Worm (Caenorhabditis elegans) whole organism, late embryonic: ENCODE measurements around the gene fzo-1.
"Not testable (repeated sequence)": the region's sequence is repeated elsewhere in the genome, so short reads cannot be mapped to it uniquely, and the experiment has no call there.

Experiments
- C08G9.2 ChIP-seq: sonication (generic microtip); optimal IDR thresholded peaks from 2 replicates; lab custom pipeline; 2016; ENCODE audit warnings: mild to moderate bottlenecking, missing genetic modification characterization, moderate library complexity, missing compliant biosample characterization
- C38D4.7 ChIP-seq: fragments of 200-800 bp; sonication (Bioruptor generic); optimal IDR thresholded peaks from 2 replicates; lab custom pipeline; 2018; ENCODE audit warnings: mild to moderate bottlenecking, missing genetic modification characterization, moderate library complexity, missing compliant biosample characterization
- K02D7.2 ChIP-seq: sonication (generic microtip); optimal IDR thresholded peaks from 2 replicates; lab custom pipeline; 2017; ENCODE audit warnings: mild to moderate bottlenecking, missing genetic modification characterization, missing compliant biosample characterization
- K09A11.1 ChIP-seq: sonication (generic microtip); optimal IDR thresholded peaks from 2 replicates; lab custom pipeline; 2017; ENCODE audit warnings: antibody characterized with exemption, mild to moderate bottlenecking, missing genetic modification characterization, missing compliant biosample characterization; ENCODE audit not compliant: insufficient read depth
- Y22D7AL.16 ChIP-seq: sonication (generic microtip); optimal IDR thresholded peaks from 2 replicates; lab custom pipeline; 2016; ENCODE audit warnings: missing genetic modification characterization, missing compliant biosample characterization
- ahr-1 ChIP-seq: sonication (generic microtip); optimal IDR thresholded peaks from 2 replicates; lab custom pipeline; 2016; ENCODE audit warnings: missing genetic modification characterization, missing compliant biosample characterization
- ceh-14 ChIP-seq: sonication (generic microtip); optimal IDR thresholded peaks from 2 replicates; lab custom pipeline; 2016; ENCODE audit warnings: missing genotype, missing genetic modification characterization, missing compliant biosample characterization
- ceh-18 ChIP-seq: sonication (generic microtip); optimal IDR thresholded peaks from 2 replicates; lab custom pipeline; 2016; ENCODE audit warnings: missing genetic modification characterization, missing compliant biosample characterization
- ceh-24 ChIP-seq: sonication (generic microtip); optimal IDR thresholded peaks from 2 replicates; lab custom pipeline; 2016; ENCODE audit warnings: mild to moderate bottlenecking, missing genetic modification characterization, missing compliant biosample characterization
- ceh-34 ChIP-seq: sonication (generic microtip); optimal IDR thresholded peaks from 2 replicates; lab custom pipeline; 2016; ENCODE audit warnings: mild to moderate bottlenecking, missing genetic modification characterization, missing compliant biosample characterization
- ceh-9 ChIP-seq: sonication (generic microtip); optimal IDR thresholded peaks from 2 replicates; lab custom pipeline; 2016; ENCODE audit warnings: mild to moderate bottlenecking, missing genetic modification characterization, inconsistent platforms, missing compliant biosample characterization
- che-1 ChIP-seq: sonication (generic microtip); optimal IDR thresholded peaks from 2 replicates; lab custom pipeline; 2016; ENCODE audit warnings: mild to moderate bottlenecking, missing genetic modification characterization, missing compliant biosample characterization
- dve-1 ChIP-seq: sonication (generic microtip); optimal IDR thresholded peaks from 2 replicates; lab custom pipeline; 2017; ENCODE audit warnings: antibody characterized with exemption, mild to moderate bottlenecking, missing genetic modification characterization, missing compliant biosample characterization
- elt-2 ChIP-seq: sonication (generic microtip); optimal IDR thresholded peaks from 2 replicates; lab custom pipeline; 2016; ENCODE audit warnings: missing genetic modification reagents, missing genetic modification characterization, missing compliant biosample characterization
- elt-4 ChIP-seq: sonication (generic microtip); optimal IDR thresholded peaks from 2 replicates; lab custom pipeline; 2016; ENCODE audit warnings: missing genetic modification characterization, missing compliant biosample characterization
- ets-4 ChIP-seq: sonication (generic microtip); optimal IDR thresholded peaks from 2 replicates; lab custom pipeline; 2016; ENCODE audit warnings: missing genetic modification characterization, missing compliant biosample characterization
- fax-1 ChIP-seq: sonication (generic microtip); optimal IDR thresholded peaks from 2 replicates; lab custom pipeline; 2016; ENCODE audit warnings: missing genotype, missing genetic modification characterization, missing compliant biosample characterization
- fkh-10 ChIP-seq: fragments of 150-350 bp; optimal IDR thresholded peaks from 2 replicates; lab custom pipeline; 2014; ENCODE audit warnings: missing biosample characterization, missing genetic modification reagents, missing genetic modification characterization
- gmeb-2 ChIP-seq: sonication (generic microtip); optimal IDR thresholded peaks from 2 replicates; lab custom pipeline; 2016; ENCODE audit warnings: missing genetic modification characterization, inconsistent platforms, missing compliant biosample characterization
- hlh-15 ChIP-seq: sonication (generic microtip); optimal IDR thresholded peaks from 2 replicates; lab custom pipeline; 2016; ENCODE audit warnings: missing genetic modification characterization, missing compliant biosample characterization
- hlh-6 ChIP-seq: sonication (generic microtip); optimal IDR thresholded peaks from 2 replicates; lab custom pipeline; 2016; ENCODE audit warnings: missing genotype, missing genetic modification characterization, missing compliant biosample characterization
- hlh-8 ChIP-seq: sonication (generic microtip); optimal IDR thresholded peaks from 2 replicates; lab custom pipeline; 2016; ENCODE audit warnings: missing genotype, missing genetic modification characterization, missing compliant biosample characterization
- nhr-11 ChIP-seq: fragments of 150-350 bp; optimal IDR thresholded peaks from 2 replicates; lab custom pipeline; 2014; ENCODE audit warnings: missing biosample characterization, missing genetic modification characterization
- nhr-232 ChIP-seq: sonication (generic microtip); optimal IDR thresholded peaks from 2 replicates; lab custom pipeline; 2016; ENCODE audit warnings: missing genetic modification characterization, missing compliant biosample characterization
- odd-2 ChIP-seq: sonication (generic microtip); optimal IDR thresholded peaks from 2 replicates; lab custom pipeline; 2017; ENCODE audit warnings: antibody characterized with exemption, mild to moderate bottlenecking, missing genetic modification characterization, missing compliant biosample characterization
- pat-9 ChIP-seq: fragments of 200-800 bp; sonication (Bioruptor generic); optimal IDR thresholded peaks from 2 replicates; lab custom pipeline; 2018; ENCODE audit warnings: mild to moderate bottlenecking, missing genetic modification characterization, moderate library complexity, missing compliant biosample characterization
- pax-1 ChIP-seq: fragments of 150-350 bp; optimal IDR thresholded peaks from 2 replicates; lab custom pipeline; 2014; ENCODE audit warnings: missing biosample characterization, missing genetic modification characterization
- pqm-1 ChIP-seq: sonication (generic microtip); optimal IDR thresholded peaks from 2 replicates; lab custom pipeline; 2016; ENCODE audit warnings: missing genetic modification characterization, missing compliant biosample characterization
- pros-1 ChIP-seq: fragments of 150-350 bp; optimal IDR thresholded peaks from 2 replicates; lab custom pipeline; 2014; ENCODE audit warnings: missing biosample characterization, missing genetic modification reagents, missing genetic modification characterization
- ref-2 ChIP-seq: sonication (generic microtip); optimal IDR thresholded peaks from 2 replicates; lab custom pipeline; 2016; ENCODE audit warnings: missing genetic modification characterization, missing compliant biosample characterization
- sdc-2 ChIP-seq: sonication (generic microtip); optimal IDR thresholded peaks from 2 replicates; lab custom pipeline; 2016; ENCODE audit warnings: missing genotype, missing genetic modification characterization, missing compliant biosample characterization
- sox-2 ChIP-seq: fragments of 200-800 bp; sonication (Bioruptor generic); IDR thresholded peaks from 2 replicates; pipeline ENCODE4 v1.3.6; 2022; ENCODE audit warnings: missing genetic modification reagents, missing genetic modification characterization, missing compliant biosample characterization
- sox-4 ChIP-seq: sonication (generic microtip); optimal IDR thresholded peaks from 2 replicates; lab custom pipeline; 2017; ENCODE audit warnings: mild to moderate bottlenecking, missing genetic modification characterization, inconsistent platforms, missing compliant biosample characterization
- syd-9 ChIP-seq: sonication (generic microtip); optimal IDR thresholded peaks from 2 replicates; lab custom pipeline; 2016; ENCODE audit warnings: mild to moderate bottlenecking, missing genetic modification characterization, moderate library complexity, missing compliant biosample characterization
- tbx-7 ChIP-seq: sonication (generic microtip); optimal IDR thresholded peaks from 2 replicates; lab custom pipeline; 2016; ENCODE audit warnings: missing genotype, missing genetic modification characterization, missing compliant biosample characterization
- unc-3 ChIP-seq, 2 experiments: fragments of 200-800 bp in 1 of 2; sonication (Bioruptor generic) in 1 of 2; sonication (generic microtip) in 1 of 2; conservative IDR thresholded peaks in 1 of 2; optimal IDR thresholded peaks in 1 of 2; 2 replicates each; pipeline versions ENCODE4 v1.3.6 to Lab custom; 2016 to 2022; ENCODE audit warnings: missing compliant biosample characterization in 2 of 2, missing genetic modification characterization in 2 of 2, missing genetic modification reagents in 1 of 2
- unc-55 ChIP-seq: sonication (generic microtip); optimal IDR thresholded peaks from 2 replicates; lab custom pipeline; 2017; ENCODE audit warnings: missing biosample characterization, missing genetic modification reagents, missing genetic modification characterization
- ztf-16 ChIP-seq: sonication (generic microtip); optimal IDR thresholded peaks from 2 replicates; lab custom pipeline; 2017; ENCODE audit warnings: missing genetic modification characterization, missing compliant biosample characterization

fzo-1 gene

DNA sequence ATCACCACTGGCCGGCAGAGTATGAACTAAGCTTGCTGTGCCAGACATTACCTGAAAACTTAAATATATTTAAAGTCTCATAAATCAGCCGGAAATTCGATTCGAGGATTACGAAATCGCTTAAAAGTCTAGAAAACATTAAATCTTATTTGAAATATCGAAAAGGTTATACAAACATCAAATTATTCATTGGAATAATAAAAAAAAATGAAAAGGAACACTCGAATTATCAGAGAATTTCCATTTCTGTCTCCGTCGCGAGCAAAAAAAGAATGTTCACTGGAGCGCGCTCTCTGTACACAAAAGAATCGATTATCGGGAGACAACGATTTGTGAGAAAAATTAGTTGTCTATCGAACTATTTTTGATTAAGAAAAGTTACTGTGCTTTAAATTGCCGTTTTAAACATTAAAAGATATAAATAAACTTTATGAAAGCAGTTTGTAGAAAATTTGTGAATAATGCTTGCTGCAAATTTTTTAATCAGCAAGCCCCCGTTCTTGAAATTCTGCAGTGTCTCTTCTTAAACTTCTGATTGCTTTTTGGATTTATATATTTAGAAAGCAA lies at the start of gene fzo-1 (continued):
- no peak for TF ChIP-seq sox-4
- peak; percentile 16 for TF ChIP-seq syd-9 (tag; lab: Kevin White, UChicago)
- TF ChIP-seq K09A11.1 (tag; lab: Kevin White, UChicago), result no peak
- peak; percentile 92 for TF ChIP-seq ets-4 (tag; lab: Kevin White, UChicago)
- peak; percentile 97 for TF ChIP-seq elt-2 (tag; lab: Kevin White, UChicago)
- TF ChIP-seq sdc-2, result peak; percentile 68
- no peak for TF ChIP-seq Y22D7AL.16 (tag; lab: Kevin White, UChicago)
- no peak for TF ChIP-seq elt-4 (tag; lab: Kevin White, UChicago)
- no peak for TF ChIP-seq unc-3 (GFP tag; conservative IDR thresholded peaks at IDR 0.05; lab: Robert Waterston, UW)
- peak; percentile 74 for TF ChIP-seq unc-3 (tag; optimal IDR thresholded peaks at IDR 0.05; lab: Kevin White, UChicago)
- TF ChIP-seq pros-1 (tag; lab: Kevin White, UChicago), result no peak
- TF ChIP-seq C38D4.7 (GFP tag; lab: Kevin White, UChicago), result no peak
- TF ChIP-seq ref-2 (tag; lab: Kevin White, UChicago), result peak; percentile 91
- TF ChIP-seq C08G9.2 (tag; lab: Kevin White, UChicago), result peak; percentile 90
- no peak for TF ChIP-seq fkh-10 (GFP tag; lab: Kevin White, UChicago)
- no peak for TF ChIP-seq che-1 (tag; lab: Kevin White, UChicago)
- TF ChIP-seq hlh-15 (tag; lab: Kevin White, UChicago), result peak; percentile 60

DNA sequence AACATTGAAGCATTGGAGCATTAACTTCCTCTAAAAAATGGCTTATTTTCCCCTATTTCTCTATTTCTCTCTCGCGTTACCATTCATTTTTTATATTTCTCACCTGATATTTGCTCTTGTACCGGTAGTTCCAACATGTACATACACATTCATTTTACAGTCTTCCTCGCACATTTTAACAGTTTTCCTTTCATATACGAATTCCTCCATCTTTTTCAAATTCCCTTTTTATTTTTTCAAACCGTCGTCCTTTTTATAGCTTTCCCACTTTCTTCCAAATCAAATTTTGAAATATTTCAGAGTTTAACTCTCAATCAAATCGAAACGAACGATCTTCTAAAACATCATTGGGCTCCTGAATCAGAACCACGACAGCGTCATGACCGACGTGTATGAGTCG lies 48.2 kb upstream of the fzo-1 start, which contains the start of gene rfip-1:
Gene rfip-1, plus strand, starts transcription at position 301 of the 400 bp plus-strand sequence.
- TF ChIP-seq ceh-24 (no peak), pqm-1 (tag; lab: Kevin White, UChicago) (no peak), dve-1 (tag; lab: Kevin White, UChicago) (no peak), pat-9 (tag; lab: Kevin White, UChicago) (no peak), ahr-1 (tag; lab: Kevin White, UChicago) (no peak), fax-1 (tag; lab: Kevin White, UChicago) (no peak), pros-1 (tag; lab: Kevin White, UChicago) (no peak), unc-55 (no peak), odd-2 (tag; lab: Kevin White, UChicago) (no peak), tbx-7 (tag; lab: Kevin White, UChicago) (no peak), pax-1 (tag; lab: Kevin White, UChicago) (no peak), elt-2 (tag; lab: Kevin White, UChicago) (no peak), ceh-34 (tag; lab: Kevin White, UChicago) (no peak), hlh-8 (tag; lab: Kevin White, UChicago) (no peak), gmeb-2 (no peak), syd-9 (tag; lab: Kevin White, UChicago) (no peak)
- TF ChIP-seq, all 69 proteins: peak for 0

DNA sequence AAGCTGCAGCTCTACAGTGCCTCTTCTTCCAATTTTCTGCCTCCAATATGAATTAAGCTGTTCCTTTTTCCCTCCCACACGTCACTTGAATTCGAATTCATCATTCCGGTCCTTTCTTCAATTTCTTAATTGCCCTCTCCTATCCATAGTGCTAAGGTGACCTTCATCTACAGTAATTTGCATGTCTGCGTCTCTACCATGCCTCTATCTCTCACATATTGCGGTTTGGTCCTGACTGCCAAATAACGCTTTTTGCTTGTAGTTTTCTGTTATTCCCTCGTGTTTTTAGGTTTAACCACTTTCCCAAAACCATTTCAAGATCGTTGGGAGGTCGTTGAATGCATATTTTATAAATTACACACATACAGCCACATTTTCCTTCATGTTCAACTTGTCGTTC lies 44.7 kb upstream of the fzo-1 start:
- TF ChIP-seq ref-2 (tag; lab: Kevin White, UChicago), result no peak
- TF ChIP-seq nhr-11, result no peak

DNA sequence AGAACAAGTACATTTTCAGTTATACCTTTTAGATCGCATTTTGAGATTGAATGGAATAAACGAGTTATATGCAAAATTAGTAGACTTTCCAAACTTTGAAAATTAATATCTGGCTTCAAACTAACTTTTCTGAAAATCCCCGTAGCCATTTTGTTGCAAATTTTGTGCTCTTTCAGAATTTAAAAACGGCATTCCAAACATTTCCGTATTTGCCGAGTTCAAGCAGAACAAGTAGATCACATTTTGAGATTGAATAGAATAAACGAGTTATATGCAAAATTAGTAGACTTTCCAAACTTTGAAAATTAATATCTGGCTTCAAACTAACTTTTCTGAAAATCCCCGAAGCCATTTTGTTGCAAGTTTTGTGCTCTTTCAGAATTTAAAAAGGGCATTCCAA lies 40.5 kb upstream of the fzo-1 start, which contains the start of gene F55C12.2:
Gene F55C12.2, plus strand, starts transcription at position 301 of the 400 bp plus-strand sequence.
- TF ChIP-seq ceh-14 (tag; lab: Kevin White, UChicago); nhr-11; ztf-16 (tag; lab: Kevin White, UChicago): not testable (repeated sequence)

- TF ChIP-seq ceh-9 (tag; lab: Kevin White, UChicago) (no peak), sdc-2 (no peak), ceh-18 (no peak), ref-2 (tag; lab: Kevin White, UChicago) (no peak), Y22D7AL.16 (tag; lab: Kevin White, UChicago) (no peak), hlh-6 (tag; lab: Kevin White, UChicago) (no peak), sox-2 (GFP tag; lab: Robert Waterston, UW) (no peak), odd-2 (tag; lab: Kevin White, UChicago) (no peak), K02D7.2 (no peak), ceh-14 (tag; lab: Kevin White, UChicago) (no peak), nhr-232 (tag; lab: Kevin White, UChicago) (no peak)
- TF ChIP-seq, all 69 proteins: peak for 0
These were observed 40.0 kb upstream of the fzo-1 start, which contains the start of gene F55C12.6 for ce11 chrII:5876053-5876452. Gene F55C12.6 (minus strand): TSS chrII:5876153.
